Fruit fly (Drosophila melanogaster) whole organism, wandering third instar larva: Measurements from ENCODE around the gene Nepl13.

Source experiments
- Abd-B ChIP-seq: fragments of >200 bp; optimal IDR thresholded peaks from 2 replicates; lab custom pipeline; 2017; ENCODE audit warnings: missing biosample characterization, missing genetic modification characterization
- CG32264 ChIP-seq: fragments of 200-800 bp; sonication (Bioruptor generic); optimal IDR thresholded peaks from 2 replicates; lab custom pipeline; 2016; ENCODE audit warnings: missing biosample characterization, missing genetic modification characterization
- CG9705 ChIP-seq: fragments of 200-800 bp; sonication (Bioruptor generic); optimal IDR thresholded peaks from 2 replicates; lab custom pipeline; 2018; ENCODE audit warnings: missing biosample characterization, mild to moderate bottlenecking, missing genetic modification characterization
- CrebA ChIP-seq: fragments of 200-800 bp; sonication (Bioruptor generic); optimal IDR thresholded peaks from 2 replicates; lab custom pipeline; 2016; ENCODE audit warnings: missing biosample characterization, mild to moderate bottlenecking, missing genetic modification characterization, borderline replicate concordance
- Dfd ChIP-seq: fragments of >200 bp; optimal IDR thresholded peaks from 2 replicates; lab custom pipeline; 2017; ENCODE audit warnings: missing biosample characterization, missing genetic modification characterization
- Dif ChIP-seq: fragments of 200-275, 200-300 bp; sonication (Bioruptor generic); optimal IDR thresholded peaks from 2 replicates; lab custom pipeline; 2018; ENCODE audit warnings: missing biosample characterization, missing genetic modification characterization; ENCODE audit not compliant: partially characterized antibody
- GATAd ChIP-seq: sonication (Bioruptor generic); optimal IDR thresholded peaks from 2 replicates; lab custom pipeline; 2016; ENCODE audit warnings: missing biosample characterization, missing genetic modification characterization
- HLH106 ChIP-seq: fragments of 200-800 bp; optimal IDR thresholded peaks from 3 replicates; lab custom pipeline; 2019; ENCODE audit warnings: missing biosample characterization, mild to moderate bottlenecking, missing genetic modification characterization, moderate library complexity
- Hnf4 ChIP-seq: fragments of 200-800 bp; sonication (Bioruptor generic); optimal IDR thresholded peaks from 2 replicates; lab custom pipeline; 2016; ENCODE audit warnings: missing biosample characterization, mild to moderate bottlenecking, missing genetic modification characterization
- Hr78 ChIP-seq: fragments of >200 bp; optimal IDR thresholded peaks from 2 replicates; lab custom pipeline; 2017; ENCODE audit warnings: missing biosample characterization, missing genetic modification characterization
- Hr83 ChIP-seq: fragments of 200-300 bp; sonication (Bioruptor generic); optimal IDR thresholded peaks from 2 replicates; lab custom pipeline; 2016; ENCODE audit warnings: missing biosample characterization, mild to moderate bottlenecking, missing genetic modification characterization, moderate library complexity; ENCODE audit not compliant: poor library complexity, severe bottlenecking
- Jra ChIP-seq: sonication (Bioruptor generic); optimal IDR thresholded peaks from 2 replicates; lab custom pipeline; 2016; ENCODE audit warnings: missing biosample characterization, missing genetic modification characterization
- Mio ChIP-seq: sonication (Bioruptor generic); optimal IDR thresholded peaks from 2 replicates; lab custom pipeline; 2016; ENCODE audit warnings: missing biosample characterization, missing genetic modification characterization
- Myc ChIP-seq: fragments of >200 bp; optimal IDR thresholded peaks from 2 replicates; lab custom pipeline; 2017
- N ChIP-seq: fragments of >200 bp; optimal IDR thresholded peaks from 2 replicates; lab custom pipeline; 2018; ENCODE audit warnings: missing biosample characterization, missing external identifiers, missing genetic modification characterization
- OdsH ChIP-seq: fragments of 200-800 bp; sonication (Bioruptor generic); optimal IDR thresholded peaks from 2 replicates; lab custom pipeline; 2016; ENCODE audit warnings: missing biosample characterization, mild to moderate bottlenecking, missing genetic modification characterization
- Rel ChIP-seq, 2 experiments: fragments of 200-800 bp; sonication (Bioruptor generic) in 1 of 2; optimal IDR thresholded peaks; 2 replicates in 1 of 2; 3 replicates in 1 of 2; lab custom pipeline; 2016 to 2019; ENCODE audit warnings: mild to moderate bottlenecking in 2 of 2, missing biosample characterization in 2 of 2, missing genetic modification characterization in 2 of 2, moderate library complexity in 1 of 2
- Sp1 ChIP-seq: fragments of 200-800 bp; sonication (Bioruptor generic); optimal IDR thresholded peaks from 3 replicates; lab custom pipeline; 2019; ENCODE audit warnings: missing biosample characterization, mild to moderate bottlenecking, missing genetic modification characterization, moderate library complexity
- Vsx2 ChIP-seq: fragments of 200-300, 225-300 bp; sonication (Bioruptor generic); optimal IDR thresholded peaks from 2 replicates; lab custom pipeline; 2018; ENCODE audit warnings: missing biosample characterization, missing genetic modification characterization; ENCODE audit not compliant: partially characterized antibody
- br ChIP-seq: fragments of 200-800 bp; sonication (Bioruptor generic); optimal IDR thresholded peaks from 2 replicates; lab custom pipeline; 2016; ENCODE audit warnings: missing biosample characterization, missing genetic modification characterization
- brk ChIP-seq: fragments of 200-800 bp; sonication (Bioruptor generic); optimal IDR thresholded peaks from 2 replicates; lab custom pipeline; 2016; ENCODE audit warnings: missing biosample characterization, mild to moderate bottlenecking, missing genetic modification characterization
- dl ChIP-seq, 2 experiments: fragments of 175-275, 200-275 bp in 1 of 2; fragments of 200-275 bp in 1 of 2; sonication (Bioruptor generic); optimal IDR thresholded peaks; lab custom pipeline; 2018; ENCODE audit warnings: mild to moderate bottlenecking in 2 of 2, missing biosample characterization in 2 of 2, missing genetic modification characterization in 2 of 2, moderate library complexity in 2 of 2; ENCODE audit not compliant: partially characterized antibody in 2 of 2, insufficient read depth in 1 of 2
- dmrt93B ChIP-seq: fragments of 200-800 bp; sonication (Bioruptor generic); optimal IDR thresholded peaks from 2 replicates; lab custom pipeline; 2018; ENCODE audit warnings: missing biosample characterization, mild to moderate bottlenecking, missing genetic modification characterization
- dsf ChIP-seq: sonication (Bioruptor generic); optimal IDR thresholded peaks from 2 replicates; lab custom pipeline; 2016; ENCODE audit warnings: missing biosample characterization, missing genetic modification characterization, borderline replicate concordance
- ey ChIP-seq: fragments of 200-800 bp; sonication (Bioruptor generic); optimal IDR thresholded peaks from 2 replicates; lab custom pipeline; 2016; ENCODE audit warnings: missing biosample characterization, missing genetic modification characterization
- foxo ChIP-seq, 2 experiments: fragments of 200-800 bp; sonication (Bioruptor generic); optimal IDR thresholded peaks; 2 replicates in 1 of 2; 3 replicates in 1 of 2; lab custom pipeline; 2016 to 2017; ENCODE audit warnings: missing biosample characterization in 2 of 2, missing genetic modification characterization in 2 of 2
- fru ChIP-seq: fragments of 200-800 bp; sonication (Bioruptor generic); optimal IDR thresholded peaks from 3 replicates; lab custom pipeline; 2016; ENCODE audit warnings: missing biosample characterization, mild to moderate bottlenecking, missing genetic modification characterization
- h ChIP-seq: fragments of 200-800 bp; sonication (Bioruptor generic); optimal IDR thresholded peaks from 3 replicates; lab custom pipeline; 2016; ENCODE audit warnings: missing biosample characterization, mild to moderate bottlenecking, missing genetic modification characterization
- jim ChIP-seq: fragments of 175-275, 200-325 bp; sonication (Bioruptor generic); optimal IDR thresholded peaks from 2 replicates; lab custom pipeline; 2016; ENCODE audit warnings: missing biosample characterization, mild to moderate bottlenecking, missing genetic modification characterization
- lola ChIP-seq: fragments of >200 bp; optimal IDR thresholded peaks from 2 replicates; lab custom pipeline; 2017; ENCODE audit warnings: missing biosample characterization, missing genetic modification characterization
- pan ChIP-seq: fragments of >200 bp; optimal IDR thresholded peaks from 2 replicates; lab custom pipeline; 2017
- psq ChIP-seq: fragments of 200-800 bp; sonication (Bioruptor generic); optimal IDR thresholded peaks from 3 replicates; lab custom pipeline; 2017; ENCODE audit warnings: missing biosample characterization, mild to moderate bottlenecking, missing genetic modification characterization, moderate library complexity
- rgr ChIP-seq: fragments of 200-800 bp; sonication (Bioruptor generic); optimal IDR thresholded peaks from 3 replicates; lab custom pipeline; 2016; ENCODE audit warnings: missing biosample characterization, mild to moderate bottlenecking, missing genetic modification characterization
- sage ChIP-seq: fragments of 200-800 bp; sonication (Bioruptor generic); optimal IDR thresholded peaks from 2 replicates; lab custom pipeline; 2016; ENCODE audit warnings: missing biosample characterization, mild to moderate bottlenecking, missing genetic modification characterization
- sv ChIP-seq: fragments of 200-800 bp; sonication (Bioruptor generic); optimal IDR thresholded peaks from 3 replicates; lab custom pipeline; 2016; ENCODE audit warnings: missing biosample characterization, missing genetic modification characterization
- tai ChIP-seq: sonication (Bioruptor generic); optimal IDR thresholded peaks from 2 replicates; lab custom pipeline; 2016; ENCODE audit warnings: missing biosample characterization, missing genetic modification characterization
- usp ChIP-seq: fragments of >200 bp; optimal IDR thresholded peaks from 2 replicates; lab custom pipeline; 2017; ENCODE audit warnings: missing biosample characterization, missing genetic modification characterization
- woc ChIP-seq: sonication (Bioruptor generic); optimal IDR thresholded peaks from 2 replicates; lab custom pipeline; 2016; ENCODE audit warnings: missing biosample characterization, mild to moderate bottlenecking, missing genetic modification characterization

Gene Nepl13

dm6 chr3R:22726771-22727455, 34.0 kb downstream of the Nepl13 start, which contains the start of gene CG45049 (continued):
- TF ChIP-seq br (GFP tag; lab: Kevin White, UChicago) (peak; percentile 7), N (GFP tag; lab: Kevin White, UChicago) (no peak), usp (GFP tag; lab: Kevin White, UChicago) (no peak), dsf (GFP tag; lab: Kevin White, UChicago) (no peak), brk (GFP tag; lab: Kevin White, UChicago) (no peak), Myc (lab: Kevin White, UChicago) (no peak), Vsx2 (GFP tag; lab: Kevin White, UChicago) (no peak), ey (GFP tag; lab: Kevin White, UChicago) (no peak), dl (GFP tag; optimal IDR thresholded peaks at IDR 0.05; lab: Kevin White, UChicago; ENCODE audit: insufficient read depth in 1 of 2, partially characterized antibody in 2 of 2) (no peak), fru (GFP tag; lab: Kevin White, UChicago) (no peak)

- TF ChIP-seq HLH106 (peak; percentile 30), fru (GFP tag; lab: Kevin White, UChicago) (peak; percentile 15), Myc (lab: Kevin White, UChicago) (peak; percentile 32), N (GFP tag; lab: Kevin White, UChicago) (no peak), CrebA (GFP tag; lab: Kevin White, UChicago) (no peak)
Observed at dm6 chr3R:22726031-22726770, 34.7 kb downstream of the Nepl13 start, which contains the start of gene RNF220. RNF220 (minus strand) TSS chr3R:22726414.

DNA sequence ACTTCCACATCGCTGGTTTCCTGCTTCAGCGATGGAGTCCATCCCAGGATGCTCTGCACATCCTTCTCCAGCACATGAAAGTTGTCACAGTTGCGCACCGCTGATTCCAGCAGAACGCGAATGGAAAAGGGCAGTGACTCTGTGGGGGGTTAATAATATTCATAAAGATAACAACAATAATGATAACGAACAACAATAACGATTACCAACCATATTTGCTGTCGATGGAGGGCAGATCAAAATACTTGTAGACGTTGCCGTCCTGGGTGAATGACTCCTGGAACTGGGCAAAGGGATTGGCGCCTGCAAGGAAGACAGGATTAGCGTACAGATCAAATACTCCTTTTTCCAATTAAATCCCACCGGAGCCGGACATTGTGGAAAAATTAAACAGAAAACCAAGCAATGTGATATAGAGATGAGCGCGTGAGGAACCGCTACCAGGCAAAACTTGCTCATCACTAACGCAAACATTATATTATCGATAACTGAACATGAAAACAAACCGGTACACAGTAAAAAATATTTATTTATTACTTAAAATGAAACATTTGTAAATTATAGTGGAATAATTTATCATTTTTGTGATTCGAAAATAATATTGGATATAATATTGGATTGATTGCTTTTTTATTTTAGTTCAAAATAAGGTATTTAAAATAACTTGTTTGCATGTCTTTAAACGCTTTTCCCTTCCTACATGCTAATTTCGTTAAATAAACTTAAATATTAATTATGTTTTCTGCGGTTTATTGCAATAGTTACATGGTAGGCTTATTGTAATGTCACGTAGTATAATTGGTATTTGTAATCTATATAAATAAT, 36.5 kb downstream of the Nepl13 start, which contains the start of gene Irp-1A:
Gene Irp-1A, minus strand, starts transcription at position 439 of the 825 bp plus-strand sequence.
- TF ChIP-seq brk (GFP tag; lab: Kevin White, UChicago), result no peak
- no peak for TF ChIP-seq pan (lab: Kevin White, UChicago)
- peak; percentile 40 for TF ChIP-seq Jra (GFP tag; lab: Kevin White, UChicago)
- TF ChIP-seq dsf (GFP tag; lab: Kevin White, UChicago), result peak; percentile 4
- TF ChIP-seq h (GFP tag; lab: Kevin White, UChicago), result peak; percentile 54
- no peak for TF ChIP-seq lola (GFP tag; lab: Kevin White, UChicago)
- TF ChIP-seq Dif (GFP tag; lab: Kevin White, UChicago), result no peak
- TF ChIP-seq psq (GFP tag; lab: Kevin White, UChicago), result peak; percentile 62
- TF ChIP-seq N (GFP tag; lab: Kevin White, UChicago), result no peak
- TF ChIP-seq ey (GFP tag; lab: Kevin White, UChicago), result peak; percentile 23
- no peak for TF ChIP-seq Dfd
- peak; percentile 72 for TF ChIP-seq rgr (GFP tag; lab: Kevin White, UChicago)
- TF ChIP-seq fru (GFP tag; lab: Kevin White, UChicago), result peak; percentile 51
- peak; percentile 16 for TF ChIP-seq br (GFP tag; lab: Kevin White, UChicago)
- peak; percentile 63 for TF ChIP-seq woc (GFP tag; lab: Kevin White, UChicago)
- no peak for TF ChIP-seq Vsx2 (GFP tag; lab: Kevin White, UChicago)
- TF ChIP-seq Hr83 (GFP tag; lab: Kevin White, UChicago), result peak; percentile 80
- peak; percentile 55 for TF ChIP-seq sv (GFP tag; lab: Kevin White, UChicago)
- peak; percentile 3 for TF ChIP-seq dmrt93B (GFP tag; lab: Kevin White, UChicago)
- peak; percentile 27 for TF ChIP-seq CG32264 (GFP tag; lab: Kevin White, UChicago)
- no peak for TF ChIP-seq usp (GFP tag; lab: Kevin White, UChicago)
- peak; percentile 54 for TF ChIP-seq OdsH (GFP tag; lab: Kevin White, UChicago)
- TF ChIP-seq dl (GFP tag; optimal IDR thresholded peaks at IDR 0.05; lab: Kevin White, UChicago; ENCODE audit: insufficient read depth in 1 of 2, partially characterized antibody in 2 of 2), result no peak
- peak; percentile 9 for TF ChIP-seq sage (GFP tag; lab: Kevin White, UChicago)
- TF ChIP-seq Hr78, result no peak
- TF ChIP-seq CrebA (GFP tag; lab: Kevin White, UChicago), result no peak
- TF ChIP-seq HLH106, result peak; percentile 68
- no peak for TF ChIP-seq Hnf4 (GFP tag; lab: Kevin White, UChicago)
- TF ChIP-seq Myc (lab: Kevin White, UChicago), result peak; percentile 26
- no peak for TF ChIP-seq jim (GFP tag; lab: Kevin White, UChicago)
- peak; percentile 3 for TF ChIP-seq CG9705 (GFP tag; lab: Kevin White, UChicago)
- peak in 1 of 2 experiments; percentile 73 for TF ChIP-seq foxo (GFP tag; optimal IDR thresholded peaks at IDR 0.05; lab: Kevin White, UChicago)
- TF ChIP-seq GATAd (GFP tag; lab: Kevin White, UChicago), result no peak
- TF ChIP-seq Abd-B, result no peak
- TF ChIP-seq Rel (GFP tag; optimal IDR thresholded peaks at IDR 0.05; lab: Kevin White, UChicago), result no peak
- peak; percentile 37 for TF ChIP-seq Rel (tag; optimal IDR thresholded peaks at IDR 0.05; lab: Kevin White, UChicago)
- peak; percentile 75 for TF ChIP-seq Sp1
- no peak for TF ChIP-seq tai
- TF ChIP-seq Mio, result no peak
